Fruit fly (Drosophila melanogaster) whole organism, embryonic: ENCODE data around the gene Rab18.

Source experiments
- Atf-2 ChIP-seq: fragments of 200-800 bp; sonication (Bioruptor generic); optimal IDR thresholded peaks from 2 replicates; lab custom pipeline; 2016; ENCODE audit warnings: missing biosample characterization, missing genetic modification characterization
- B-H2 ChIP-seq: fragments of 200-800 bp; sonication (Bioruptor generic); optimal IDR thresholded peaks from 2 replicates; lab custom pipeline; 2018; ENCODE audit warnings: missing biosample characterization, mild to moderate bottlenecking, missing genetic modification characterization
- Bteb2 ChIP-seq: fragments of 200-800 bp; sonication (Bioruptor generic); optimal IDR thresholded peaks from 2 replicates; lab custom pipeline; 2016; ENCODE audit warnings: missing biosample characterization, missing genetic modification characterization
- C15 ChIP-seq: fragments of 200-800 bp; sonication (Bioruptor generic); IDR thresholded peaks from 3 replicates; pipeline ENCODE4 v1.3.6; 2022; ENCODE audit warnings: missing biosample characterization, missing genetic modification characterization
- CG10147 ChIP-seq: fragments of 200-800 bp; sonication (Bioruptor generic); optimal IDR thresholded peaks from 2 replicates; lab custom pipeline; 2019; ENCODE audit warnings: missing biosample characterization, mild to moderate bottlenecking, missing genetic modification characterization, moderate library complexity
- CG10565 ChIP-seq: fragments of 200-800 bp; sonication (Bioruptor generic); optimal IDR thresholded peaks from 3 replicates; lab custom pipeline; 2016; ENCODE audit warnings: missing biosample characterization, mild to moderate bottlenecking, missing genetic modification characterization
- CG11696 ChIP-seq: fragments of 200-800 bp; sonication (Bioruptor generic); IDR thresholded peaks from 2 replicates; pipeline ENCODE4 v1.3.6; 2022; ENCODE audit warnings: missing biosample characterization, missing genetic modification characterization
- CG12219 ChIP-seq: fragments of 200-800 bp; sonication (Bioruptor generic); optimal IDR thresholded peaks from 3 replicates; lab custom pipeline; 2018; ENCODE audit warnings: missing biosample characterization, mild to moderate bottlenecking, missing genetic modification characterization
- CG12769 ChIP-seq: fragments of 200-800 bp; sonication (Bioruptor generic); optimal IDR thresholded peaks from 2 replicates; lab custom pipeline; 2019; ENCODE audit warnings: missing biosample characterization, mild to moderate bottlenecking, missing genetic modification characterization, moderate library complexity
- CG14710 ChIP-seq: fragments of 200-800 bp; sonication (Bioruptor generic); optimal IDR thresholded peaks from 3 replicates; lab custom pipeline; 2019; ENCODE audit warnings: missing biosample characterization, mild to moderate bottlenecking, missing genetic modification characterization, moderate library complexity
- CG1647 ChIP-seq: fragments of 200-800 bp; sonication (Bioruptor generic); optimal IDR thresholded peaks from 3 replicates; lab custom pipeline; 2016; ENCODE audit warnings: missing biosample characterization, missing genetic modification characterization
- CG17359 ChIP-seq: fragments of 200-800 bp; sonication (Bioruptor generic); optimal IDR thresholded peaks from 3 replicates; lab custom pipeline; 2018; ENCODE audit warnings: missing biosample characterization, mild to moderate bottlenecking, missing genetic modification characterization, moderate library complexity
- CG31224 ChIP-seq: fragments of 200-800 bp; sonication (Bioruptor generic); IDR thresholded peaks from 2 replicates; pipeline ENCODE4 v1.3.6; 2022; ENCODE audit warnings: missing biosample characterization, missing genetic modification characterization
- CG32772 ChIP-seq: fragments of 200-800 bp; sonication (Bioruptor generic); IDR thresholded peaks from 2 replicates; pipeline ENCODE4 v1.3.6; 2022; ENCODE audit warnings: missing biosample characterization, missing genetic modification characterization
- CG5245 ChIP-seq: fragments of 200-800 bp; sonication (Bioruptor generic); optimal IDR thresholded peaks from 3 replicates; lab custom pipeline; 2016; ENCODE audit warnings: missing biosample characterization, missing genetic modification characterization
- CG5953 ChIP-seq: fragments of 200-800 bp; sonication (Bioruptor generic); IDR thresholded peaks from 2 replicates; pipeline ENCODE4 v1.3.6; 2022; ENCODE audit warnings: missing biosample characterization, missing genetic modification characterization
- CG6254 ChIP-seq: fragments of 200-800 bp; sonication (Bioruptor generic); optimal IDR thresholded peaks from 3 replicates; lab custom pipeline; 2017; ENCODE audit warnings: mild to moderate bottlenecking, missing biosample characterization, missing genetic modification reagents, missing genetic modification characterization
- CG7987 ChIP-seq: fragments of 200-800 bp; sonication (Bioruptor generic); optimal IDR thresholded peaks from 2 replicates; lab custom pipeline; 2018; ENCODE audit warnings: missing biosample characterization, mild to moderate bottlenecking, missing genetic modification characterization, moderate library complexity
- CG9932 ChIP-seq: fragments of 200-800 bp; sonication (Bioruptor generic); IDR thresholded peaks from 2 replicates; pipeline ENCODE4 v1.3.6; 2022; ENCODE audit warnings: missing biosample characterization, missing genetic modification characterization
- Dbx ChIP-seq: fragments of 200-800 bp; sonication (Bioruptor generic); IDR thresholded peaks from 3 replicates; pipeline ENCODE4 v1.3.6; 2022; ENCODE audit warnings: missing biosample characterization, missing genetic modification characterization
- Doc2 ChIP-seq: fragments of 200-800 bp; sonication (Bioruptor generic); IDR thresholded peaks from 2 replicates; pipeline ENCODE4 v1.3.6; 2022; ENCODE audit warnings: missing biosample characterization, missing genetic modification characterization
- Fer1 ChIP-seq: fragments of 200-800 bp; sonication (Bioruptor generic); optimal IDR thresholded peaks from 2 replicates; lab custom pipeline; 2017; ENCODE audit warnings: missing biosample characterization, mild to moderate bottlenecking, missing genetic modification characterization
- GATAe ChIP-seq: fragments of 200-800 bp; sonication (Bioruptor generic); conservative IDR thresholded peaks from 2 replicates; pipeline ENCODE4 v1.3.6; 2022; ENCODE audit warnings: missing biosample characterization, missing genetic modification characterization
- H15 ChIP-seq: fragments of 200-800 bp; sonication (Bioruptor generic); IDR thresholded peaks from 3 replicates; pipeline ENCODE4 v1.3.6; 2022; ENCODE audit warnings: missing biosample characterization, missing genetic modification characterization
- HmgZ ChIP-seq: fragments of 200-800 bp; sonication (Bioruptor generic); optimal IDR thresholded peaks from 2 replicates; lab custom pipeline; 2018; ENCODE audit warnings: missing biosample characterization, mild to moderate bottlenecking, missing genetic modification characterization
- Lpt ChIP-seq: fragments of >200 bp; optimal IDR thresholded peaks from 2 replicates; lab custom pipeline; 2018; ENCODE audit warnings: missing biosample characterization, missing genetic modification characterization
- TFAM ChIP-seq: fragments of 200-800 bp; sonication (Bioruptor generic); optimal IDR thresholded peaks from 2 replicates; lab custom pipeline; 2017; ENCODE audit warnings: missing biosample characterization, missing genetic modification characterization, inconsistent platforms
- Vsx1 ChIP-seq: fragments of 200-800 bp; sonication (Bioruptor generic); optimal IDR thresholded peaks from 2 replicates; lab custom pipeline; 2017; ENCODE audit warnings: missing biosample characterization, mild to moderate bottlenecking, missing genetic modification characterization, missing genetic modification reagents
- ara ChIP-seq: fragments of 200-800 bp; sonication (Bioruptor generic); IDR thresholded peaks from 2 replicates; pipeline ENCODE4 v1.3.6; 2022; ENCODE audit warnings: missing biosample characterization, missing genetic modification characterization
- cas ChIP-seq: fragments of 200-800 bp; sonication (Bioruptor generic); IDR thresholded peaks from 2 replicates; pipeline ENCODE4 v1.3.6; 2022; ENCODE audit warnings: missing biosample characterization, missing genetic modification characterization
- crc ChIP-seq: fragments of 200-800 bp; sonication (Bioruptor generic); optimal IDR thresholded peaks from 2 replicates; lab custom pipeline; 2016; ENCODE audit warnings: missing biosample characterization, missing genetic modification characterization
- croc ChIP-seq: fragments of 200-800 bp; sonication (Bioruptor generic); conservative IDR thresholded peaks from 3 replicates; pipeline ENCODE4 v1.3.6; 2022; ENCODE audit warnings: missing biosample characterization, missing genetic modification characterization
- fd102C ChIP-seq: fragments of 200-800 bp; sonication (Bioruptor generic); optimal IDR thresholded peaks from 2 replicates; lab custom pipeline; 2018; ENCODE audit warnings: missing biosample characterization, mild to moderate bottlenecking, missing genetic modification characterization, moderate library complexity
- gcm ChIP-seq: fragments of 200-800 bp; sonication (Bioruptor generic); optimal IDR thresholded peaks from 2 replicates; lab custom pipeline; 2019; ENCODE audit warnings: missing biosample characterization, mild to moderate bottlenecking, missing genetic modification characterization, moderate library complexity
- gfzf ChIP-seq: fragments of 200-800 bp; sonication (Bioruptor generic); optimal IDR thresholded peaks from 2 replicates; lab custom pipeline; 2016; ENCODE audit warnings: missing biosample characterization, mild to moderate bottlenecking, missing genetic modification characterization, moderate library complexity
- grau ChIP-seq: fragments of 200-800 bp; optimal IDR thresholded peaks from 3 replicates; lab custom pipeline; 2019; ENCODE audit warnings: missing biosample characterization, mild to moderate bottlenecking, missing genetic modification characterization, moderate library complexity
- hkb ChIP-seq, 2 experiments: fragments of 200-800 bp in 1 of 2; fragments of >200 bp in 1 of 2; sonication (Bioruptor generic) in 1 of 2; IDR thresholded peaks in 1 of 2; optimal IDR thresholded peaks in 1 of 2; 2 replicates each; pipeline versions ENCODE4 v1.3.6 to Lab custom; 2017 to 2022; ENCODE audit warnings: missing biosample characterization in 1 of 2, missing genetic modification characterization in 1 of 2
- lilli ChIP-seq: fragments of 200-800 bp; sonication (Bioruptor generic); optimal IDR thresholded peaks from 3 replicates; lab custom pipeline; 2016; ENCODE audit warnings: missing biosample characterization, missing genetic modification characterization
- nmo ChIP-seq: fragments of 200-800 bp; sonication (Bioruptor generic); optimal IDR thresholded peaks from 2 replicates; lab custom pipeline; 2018; ENCODE audit warnings: missing biosample characterization, mild to moderate bottlenecking, missing genetic modification characterization, moderate library complexity
- nom ChIP-seq: fragments of 200-800 bp; sonication (Bioruptor generic); optimal IDR thresholded peaks from 2 replicates; lab custom pipeline; 2017; ENCODE audit warnings: missing biosample characterization, missing genetic modification characterization, mild to moderate bottlenecking, moderate library complexity, missing genetic modification reagents
- otp ChIP-seq: fragments of 200-800 bp; sonication (Bioruptor generic); IDR thresholded peaks from 3 replicates; pipeline ENCODE4, ENCODE4 v1.3.6; 2022; ENCODE audit warnings: missing biosample characterization, missing genetic modification characterization
- pnt ChIP-seq: fragments of 200-800 bp; sonication (Bioruptor generic); optimal IDR thresholded peaks from 3 replicates; lab custom pipeline; 2016; ENCODE audit warnings: missing biosample characterization, missing genetic modification characterization
- sd ChIP-seq: fragments of 200-800 bp; sonication (Bioruptor generic); optimal IDR thresholded peaks from 3 replicates; lab custom pipeline; 2018; ENCODE audit warnings: missing biosample characterization, mild to moderate bottlenecking, missing genetic modification characterization, moderate library complexity
- sens ChIP-seq: fragments of 200-800 bp; sonication (Bioruptor generic); peaks from one replicate; lab custom pipeline; 2016; ENCODE audit warnings: missing biosample characterization, missing genetic modification characterization
- slp2 ChIP-seq: fragments of 200-800 bp; sonication (Bioruptor generic); optimal IDR thresholded peaks from 2 replicates; lab custom pipeline; 2016; ENCODE audit warnings: missing biosample characterization, missing genetic modification characterization
- sug ChIP-seq: fragments of 200-800 bp; optimal IDR thresholded peaks from 2 replicates; lab custom pipeline; 2019; ENCODE audit warnings: missing biosample characterization, mild to moderate bottlenecking, missing genetic modification characterization, moderate library complexity
- tap ChIP-seq: fragments of 200-800 bp; optimal IDR thresholded peaks from 3 replicates; lab custom pipeline; 2019; ENCODE audit warnings: missing biosample characterization, mild to moderate bottlenecking, missing genetic modification characterization, moderate library complexity
- trem ChIP-seq: fragments of 200-800 bp; optimal IDR thresholded peaks from 3 replicates; lab custom pipeline; 2019; ENCODE audit warnings: missing biosample characterization, mild to moderate bottlenecking, missing genetic modification characterization, moderate library complexity
- ttk ChIP-seq: fragments of 200-800 bp; sonication (Bioruptor generic); IDR thresholded peaks from 2 replicates; pipeline ENCODE4 v2.1.2; 2022; ENCODE audit warnings: missing biosample characterization, missing genetic modification characterization
- unc-4 ChIP-seq: fragments of 200-800 bp; sonication (Bioruptor generic); IDR thresholded peaks from 2 replicates; pipeline ENCODE4 v1.3.6; 2022; ENCODE audit warnings: missing biosample characterization, missing genetic modification characterization; ENCODE audit not compliant: partially characterized antibody
- wek ChIP-seq: fragments of 200-800 bp; sonication (Bioruptor generic); optimal IDR thresholded peaks from 3 replicates; lab custom pipeline; 2018; ENCODE audit warnings: missing biosample characterization, mild to moderate bottlenecking, missing genetic modification characterization, moderate library complexity

Gene Rab18

dm6 chrX:5705899-5706312 is 34.3 kb upstream of the Rab18 start (continued):
- TF ChIP-seq sd (peak; percentile 49), GATAe (GFP tag; lab: Robert Waterston, UW) (peak; percentile 64; the same call in 1 of the 2 replicates), tap (peak; percentile 88), crc (GFP tag; lab: Kevin White, UChicago) (peak; percentile 37), Fer1 (GFP tag; lab: Kevin White, UChicago) (peak; percentile 94), CG5953 (GFP tag; lab: Robert Waterston, UW) (peak; percentile 62), gcm (GFP tag; lab: Kevin White, UChicago) (peak; percentile 64), HmgZ (tag; lab: Kevin White, UChicago) (peak; percentile 68), ara (GFP tag; lab: Robert Waterston, UW) (peak; percentile 85), CG32772 (GFP tag; lab: Robert Waterston, UW) (peak; percentile 90), CG10147 (GFP tag; lab: Kevin White, UChicago) (peak; percentile 89), sug (tag; lab: Kevin White, UChicago) (peak; percentile 80), Dbx (peak; percentile 93), CG1647 (GFP tag; lab: Kevin White, UChicago) (peak; percentile 68), CG12219 (GFP tag; lab: Kevin White, UChicago) (peak; percentile 67), CG9932 (peak; percentile 90), CG11696 (GFP tag; lab: Robert Waterston, UW) (peak; percentile 69), CG5245 (peak; percentile 68), croc (GFP tag; lab: Robert Waterston, UW) (peak; percentile 77; the same call in 2 of the 3 replicates), gfzf (GFP tag; lab: Kevin White, UChicago) (no peak), cas (GFP tag; lab: Robert Waterston, UW) (peak; percentile 84), nmo (GFP tag; lab: Kevin White, UChicago) (peak; percentile 79), H15 (GFP tag; lab: Robert Waterston, UW) (peak; percentile 88), otp (GFP tag; lab: Robert Waterston, UW) (peak; percentile 76), CG31224 (peak; percentile 87), Bteb2 (peak; percentile 67), CG10565 (GFP tag; lab: Kevin White, UChicago) (no peak), sens (GFP tag; lab: Kevin White, UChicago) (peak; percentile 93), pnt (GFP tag; lab: Kevin White, UChicago) (peak; percentile 71), hkb (optimal IDR thresholded peaks at IDR 0.05; lab: Kevin White, UChicago) (no peak), hkb (GFP tag; IDR thresholded peaks at IDR 0.05; lab: Robert Waterston, UW) (peak; percentile 92), TFAM (GFP tag; lab: Kevin White, UChicago) (no peak), Lpt (GFP tag; lab: Kevin White, UChicago) (no peak), slp2 (GFP tag; lab: Kevin White, UChicago) (peak; percentile 37), trem (tag; lab: Kevin White, UChicago) (peak; percentile 22), CG6254 (GFP tag; lab: Kevin White, UChicago) (peak; percentile 61), nom (peak; percentile 62), Doc2 (GFP tag; lab: Robert Waterston, UW) (peak; percentile 78), CG17359 (peak; percentile 88), CG12769 (peak; percentile 92), CG7987 (GFP tag; lab: Kevin White, UChicago) (peak; percentile 58), fd102C (no peak), unc-4 (GFP tag; lab: Robert Waterston, UW) (no peak), CG14710 (tag; lab: Kevin White, UChicago) (peak; percentile 48), lilli (GFP tag; lab: Kevin White, UChicago) (peak; percentile 76), Vsx1 (GFP tag; lab: Kevin White, UChicago) (peak; percentile 61), wek (peak; percentile 38), B-H2 (GFP tag; lab: Kevin White, UChicago) (no peak), ttk (GFP tag; lab: Robert Waterston, UW) (peak; percentile 88), C15 (GFP tag; lab: Robert Waterston, UW) (peak; percentile 78; the same call in 2 of the 3 replicates), grau (tag; lab: Kevin White, UChicago) (peak; percentile 81), Atf-2 (no peak)
